Worm (Caenorhabditis elegans) whole organism, L2 larva: ENCODE measurements around the gene swt-2.

ENCODE experiments used
- alr-1 ChIP-seq: fragments of 150-350 bp; optimal IDR thresholded peaks from 2 replicates; lab custom pipeline; 2014; ENCODE audit warnings: missing biosample characterization, missing genetic modification characterization
- aly-2 ChIP-seq: fragments of 150-350 bp; optimal IDR thresholded peaks from 2 replicates; lab custom pipeline; 2014; ENCODE audit warnings: missing biosample characterization, missing genetic modification characterization
- lin-39 ChIP-seq: fragments of 150-350 bp; optimal IDR thresholded peaks from 2 replicates; lab custom pipeline; 2014; ENCODE audit warnings: missing biosample characterization, missing genetic modification reagents, missing genetic modification characterization
- lsy-2 ChIP-seq, 2 experiments: fragments of 150-350 bp in 1 of 2; sonication (generic microtip) in 1 of 2; optimal IDR thresholded peaks; 2 replicates each; lab custom pipeline; 2014 to 2017; ENCODE audit warnings: missing biosample characterization in 2 of 2, missing genetic modification characterization in 2 of 2
- snpc-4 ChIP-seq: fragments of 150-350 bp; optimal IDR thresholded peaks from 2 replicates; lab custom pipeline; 2014; ENCODE audit warnings: missing biosample characterization, missing genetic modification characterization
- unc-62 ChIP-seq: fragments of 150-350 bp; optimal IDR thresholded peaks from 2 replicates; lab custom pipeline; 2014; ENCODE audit warnings: missing biosample characterization, missing genetic modification reagents, missing genetic modification characterization

DNA sequence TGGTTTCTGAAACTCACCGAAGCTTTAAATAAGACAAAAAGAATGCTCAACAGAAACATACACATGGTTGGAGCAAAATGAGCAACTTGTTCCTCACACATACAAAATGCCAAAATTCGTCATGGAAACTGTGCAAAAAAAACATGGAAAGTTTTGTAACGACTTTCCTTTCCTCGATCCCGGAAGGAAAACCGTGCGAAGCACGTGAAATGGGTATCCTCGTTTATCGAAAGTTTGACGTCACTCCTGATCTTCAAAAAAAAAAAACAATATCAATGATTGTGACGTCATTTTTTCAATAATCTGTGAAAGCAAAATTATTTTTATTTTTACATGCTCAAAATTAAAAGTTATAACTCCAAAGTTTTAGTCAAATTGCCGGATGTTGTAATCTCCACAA lies 40.4 kb downstream of the swt-2 start, which contains the start of gene clec-212:
- TF ChIP-seq aly-2 (no peak), unc-62 (no peak), lin-39 (tag; lab: Kevin White, UChicago) (no peak), snpc-4 (no peak), alr-1 (no peak), lsy-2 (tag; optimal IDR thresholded peaks at IDR 0.05; lab: Kevin White, UChicago) (no peak)
